Fruit fly (Drosophila melanogaster) whole organism, pupa: ENCODE data around the gene Argk1.

Experiments
- CG10348 ChIP-seq: fragments of 200-800 bp; sonication (Bioruptor generic); IDR thresholded peaks from 2 replicates; pipeline ENCODE4 v1.3.6; 2022; ENCODE audit warnings: missing biosample characterization, missing genetic modification characterization
- CG12605 ChIP-seq: fragments of 200-800 bp; sonication (Bioruptor generic); IDR thresholded peaks from 2 replicates; pipeline ENCODE4 v1.3.6; 2022; ENCODE audit warnings: missing biosample characterization, missing genetic modification characterization
- CG13204 ChIP-seq: fragments of 200-800 bp; sonication (Bioruptor generic); optimal IDR thresholded peaks from 2 replicates; lab custom pipeline; 2018; ENCODE audit warnings: missing biosample characterization, mild to moderate bottlenecking, missing genetic modification characterization, moderate library complexity
- CG14655 ChIP-seq: fragments of 200-800 bp; sonication (Bioruptor generic); optimal IDR thresholded peaks from 3 replicates; lab custom pipeline; 2017; ENCODE audit warnings: mild to moderate bottlenecking, missing biosample characterization, missing genetic modification reagents, missing genetic modification characterization
- CG15710 ChIP-seq: fragments of 200-800 bp; sonication (Bioruptor generic); optimal IDR thresholded peaks from 2 replicates; lab custom pipeline; 2018; ENCODE audit warnings: missing biosample characterization, mild to moderate bottlenecking, missing genetic modification characterization, moderate library complexity
- CG17806 ChIP-seq: fragments of 200-800 bp; sonication (Bioruptor generic); optimal IDR thresholded peaks from 2 replicates; lab custom pipeline; 2018; ENCODE audit warnings: missing biosample characterization, mild to moderate bottlenecking, missing genetic modification characterization, moderate library complexity
- CG32121 ChIP-seq: fragments of 200-800 bp; sonication (Bioruptor generic); IDR thresholded peaks from 2 replicates; pipeline ENCODE4 v1.3.6; 2022; ENCODE audit warnings: missing biosample characterization, missing genetic modification characterization
- CG34367 ChIP-seq: fragments of 200-800 bp; sonication (Bioruptor generic); optimal IDR thresholded peaks from 2 replicates; lab custom pipeline; 2018; ENCODE audit warnings: missing biosample characterization, mild to moderate bottlenecking, missing genetic modification characterization
- CG4496 ChIP-seq: fragments of 200-800 bp; sonication (Bioruptor generic); IDR thresholded peaks from 3 replicates; pipeline ENCODE4 v1.3.6; 2022; ENCODE audit warnings: missing biosample characterization, missing genetic modification characterization
- CG8159 ChIP-seq: fragments of 200-800 bp; sonication (Bioruptor generic); optimal IDR thresholded peaks from 3 replicates; lab custom pipeline; 2018; ENCODE audit warnings: missing biosample characterization, mild to moderate bottlenecking, missing genetic modification characterization, moderate library complexity
- CG8301 ChIP-seq: fragments of 200-800 bp; sonication (Bioruptor generic); optimal IDR thresholded peaks from 2 replicates; lab custom pipeline; 2018; ENCODE audit warnings: missing biosample characterization, mild to moderate bottlenecking, missing genetic modification characterization
- CG9948 ChIP-seq: fragments of 200-800 bp; sonication (Bioruptor generic); optimal IDR thresholded peaks from 2 replicates; lab custom pipeline; 2018; ENCODE audit warnings: missing biosample characterization, mild to moderate bottlenecking, missing genetic modification characterization, moderate library complexity
- D1 ChIP-seq: fragments of 200-800 bp; sonication (Bioruptor generic); optimal IDR thresholded peaks from 2 replicates; lab custom pipeline; 2018; ENCODE audit warnings: missing biosample characterization, mild to moderate bottlenecking, missing genetic modification characterization, moderate library complexity
- EcR ChIP-seq: fragments of 200-800 bp; sonication (Bioruptor generic); optimal IDR thresholded peaks from 3 replicates; lab custom pipeline; 2019; ENCODE audit warnings: missing biosample characterization, missing genetic modification characterization, mild to moderate bottlenecking, moderate library complexity, missing genetic modification reagents
- Ets98B ChIP-seq: fragments of 200-800 bp; sonication (Bioruptor generic); IDR thresholded peaks from 2 replicates; pipeline ENCODE4 v1.3.6; 2022; ENCODE audit warnings: missing biosample characterization, missing genetic modification characterization
- Pif1A ChIP-seq: fragments of 200-800 bp; sonication (Bioruptor generic); optimal IDR thresholded peaks from 3 replicates; lab custom pipeline; 2016; ENCODE audit warnings: missing biosample characterization, missing genetic modification characterization
- Snoo ChIP-seq: fragments of 200-800 bp; sonication (Bioruptor generic); optimal IDR thresholded peaks from 3 replicates; lab custom pipeline; 2017; ENCODE audit warnings: missing biosample characterization, mild to moderate bottlenecking, missing genetic modification characterization, inconsistent platforms
- fd96Ca ChIP-seq: fragments of 200-800 bp; sonication (Bioruptor generic); IDR thresholded peaks from 3 replicates; pipeline ENCODE4 v1.3.6; 2022; ENCODE audit warnings: missing biosample characterization, missing genetic modification characterization
- gl ChIP-seq: fragments of 200-800 bp; sonication (Bioruptor generic); optimal IDR thresholded peaks from 2 replicates; lab custom pipeline; 2018; ENCODE audit warnings: missing biosample characterization, mild to moderate bottlenecking, missing genetic modification characterization
- rn ChIP-seq: fragments of 200-800 bp; sonication (Bioruptor generic); IDR thresholded peaks from 2 replicates; pipeline ENCODE4 v1.3.6; 2022; ENCODE audit warnings: missing biosample characterization, missing genetic modification characterization

The Argk1 gene

dm6 chr3L:9023627-9024026 is 42.2 kb downstream of the Argk1 start:
- TF ChIP-seq CG8301 (tag; lab: Kevin White, UChicago) (no peak), CG14655 (GFP tag; lab: Kevin White, UChicago) (peak; percentile 39), rn (no peak), CG8159 (tag; lab: Kevin White, UChicago) (no peak), D1 (tag; lab: Kevin White, UChicago) (no peak), CG34367 (tag; lab: Kevin White, UChicago) (peak; percentile 1), CG4496 (GFP tag; lab: Robert Waterston, UW) (no peak)

- TF ChIP-seq Snoo (tag; lab: Kevin White, UChicago) = no peak
- no peak for TF ChIP-seq rn
- no peak for TF ChIP-seq gl
- no peak for TF ChIP-seq D1 (tag; lab: Kevin White, UChicago)
- TF ChIP-seq CG12605 = no peak
- TF ChIP-seq CG34367 (tag; lab: Kevin White, UChicago) = no peak
- TF ChIP-seq CG8159 (tag; lab: Kevin White, UChicago) = no peak
Measured at dm6 chr3L:9020436-9021370, 45.1 kb downstream of the Argk1 start.

dm6 chr3L:9019196-9019662 is 46.6 kb downstream of the Argk1 start, which contains the start of gene Doc2:
Doc2 (minus strand) TSS chr3L:9019246.
- TF ChIP-seq CG15710 (tag; lab: Kevin White, UChicago) = no peak
- TF ChIP-seq Snoo (tag; lab: Kevin White, UChicago) = no peak
- no peak for TF ChIP-seq CG17806 (tag; lab: Kevin White, UChicago)
- TF ChIP-seq Pif1A (GFP tag; lab: Kevin White, UChicago) = no peak
- no peak for TF ChIP-seq EcR (GFP tag; lab: Kevin White, UChicago)
- no peak for TF ChIP-seq gl
- TF ChIP-seq CG10348 = no peak
- no peak for TF ChIP-seq Ets98B (GFP tag; lab: Robert Waterston, UW)
- no peak for TF ChIP-seq CG8159 (tag; lab: Kevin White, UChicago)
- TF ChIP-seq CG34367 (tag; lab: Kevin White, UChicago) = no peak
- TF ChIP-seq CG12605 = no peak

dm6 chr3L:9017414-9017813 is 48.4 kb downstream of the Argk1 start:
- TF ChIP-seq CG34367 (tag; lab: Kevin White, UChicago) = no peak
- no peak for TF ChIP-seq CG4496 (GFP tag; lab: Robert Waterston, UW)
- no peak for TF ChIP-seq CG13204 (GFP tag; lab: Kevin White, UChicago)
- TF ChIP-seq CG15710 (tag; lab: Kevin White, UChicago) = no peak
- TF ChIP-seq D1 (tag; lab: Kevin White, UChicago) = no peak

- TF ChIP-seq Pif1A (GFP tag; lab: Kevin White, UChicago) (no peak), CG15710 (tag; lab: Kevin White, UChicago) (no peak)
Measured at dm6 chr3L:9013745-9014144, 52.1 kb downstream of the Argk1 start.

- TF ChIP-seq gl (no peak), CG15710 (tag; lab: Kevin White, UChicago) (peak; percentile 1), CG13204 (GFP tag; lab: Kevin White, UChicago) (no peak), D1 (tag; lab: Kevin White, UChicago) (no peak), CG12605 (no peak), CG8301 (tag; lab: Kevin White, UChicago) (no peak), CG17806 (tag; lab: Kevin White, UChicago) (no peak), Pif1A (GFP tag; lab: Kevin White, UChicago) (no peak), CG32121 (GFP tag; lab: Robert Waterston, UW) (no peak), CG8159 (tag; lab: Kevin White, UChicago) (peak; percentile 37), CG14655 (GFP tag; lab: Kevin White, UChicago) (no peak), CG4496 (GFP tag; lab: Robert Waterston, UW) (no peak), CG10348 (no peak), fd96Ca (no peak), Snoo (tag; lab: Kevin White, UChicago) (no peak), rn (no peak)
Measured at dm6 chr3L:9011485-9012389, 54.1 kb downstream of the Argk1 start.

dm6 chr3L:9009738-9010137 is 56.1 kb downstream of the Argk1 start, which contains the start of gene CG5194:
CG5194 (minus strand) TSS chr3L:9009838.
- TF ChIP-seq CG32121 (GFP tag; lab: Robert Waterston, UW) = no peak
- no peak for TF ChIP-seq CG34367 (tag; lab: Kevin White, UChicago)
- TF ChIP-seq CG17806 (tag; lab: Kevin White, UChicago) = no peak
- no peak for TF ChIP-seq gl
- TF ChIP-seq CG4496 (GFP tag; lab: Robert Waterston, UW) = no peak
- no peak for TF ChIP-seq Snoo (tag; lab: Kevin White, UChicago)
- no peak for TF ChIP-seq Ets98B (GFP tag; lab: Robert Waterston, UW)
- TF ChIP-seq CG8301 (tag; lab: Kevin White, UChicago) = no peak
- TF ChIP-seq CG10348 = no peak
- no peak for TF ChIP-seq CG9948 (tag; lab: Kevin White, UChicago)
- TF ChIP-seq CG15710 (tag; lab: Kevin White, UChicago) = no peak
